Fruit fly (Drosophila melanogaster): ENCODE data around the gene Arl1.

The Arl1 gene

dm6 chr3L:16004401-16005237, 21.7 kb downstream of the Arl1 start, which contains the start of the genes hzg and mRpS31 (continued):
- TF ChIP-seq CG12659 (GFP tag; optimal IDR thresholded peaks at IDR 0.05): peak; percentile 42
- peak; percentile 19; the same call in 1 of the 4 replicates for TF ChIP-seq Gug (GFP tag; IDR thresholded peaks at IDR 0.05)

dm6 chr3L:16010176-16010575, 27.2 kb downstream of the Arl1 start:
- TF ChIP-seq ci (GFP tag; IDR thresholded peaks at IDR 0.05) (peak; percentile 46; the same call in 1 of the 3 replicates), Blimp-1 (GFP tag; optimal IDR thresholded peaks at IDR 0.05) (peak; percentile 24), ab (GFP tag; optimal IDR thresholded peaks at IDR 0.05) (no peak), Side (GFP tag; optimal IDR thresholded peaks at IDR 0.05) (no peak), Oaz (GFP tag; IDR thresholded peaks at IDR 0.05) (no peak), CG1233 (GFP tag; optimal IDR thresholded peaks at IDR 0.05) (peak; percentile 4), slbo (GFP tag; IDR thresholded peaks at IDR 0.05) (no peak), CG2116 (GFP tag; optimal IDR thresholded peaks at IDR 0.05) (no peak), PHDP (tag; optimal IDR thresholded peaks at IDR 0.05) (peak; percentile 18), Vsx1 (GFP tag; optimal IDR thresholded peaks at IDR 0.05) (no peak), CG4424 (GFP tag; optimal IDR thresholded peaks at IDR 0.05) (no peak), CG8924 (tag; optimal IDR thresholded peaks at IDR 0.05) (no peak), CG2889 (GFP tag; IDR thresholded peaks at IDR 0.05) (no peak), CG11504 (tag; optimal IDR thresholded peaks at IDR 0.05) (peak; percentile 5), Dbx (GFP tag; IDR thresholded peaks at IDR 0.05) (no peak), CG31365 (tag; optimal IDR thresholded peaks at IDR 0.05) (no peak), Dp (GFP tag; optimal IDR thresholded peaks at IDR 0.05) (no peak), crc (GFP tag; optimal IDR thresholded peaks at IDR 0.05) (no peak), Asciz (GFP tag; optimal IDR thresholded peaks at IDR 0.05) (peak; percentile 46), bsh (GFP tag; optimal IDR thresholded peaks at IDR 0.05) (peak in 1 of 2 experiments; percentile 16), schlank (tag; optimal IDR thresholded peaks at IDR 0.05) (no peak), Dll (GFP tag; IDR thresholded peaks at IDR 0.05; ENCODE audit: partially characterized antibody) (no peak), run (tag; optimal IDR thresholded peaks at IDR 0.05) (no peak), CG12104 (GFP tag; optimal IDR thresholded peaks at IDR 0.05) (no peak), BEAF-32 (GFP tag; optimal IDR thresholded peaks at IDR 0.05) (no peak), ap (GFP tag; IDR thresholded peaks at IDR 0.05) (no peak), CG2678 (tag; optimal IDR thresholded peaks at IDR 0.05) (peak; percentile 1), so (GFP tag; IDR thresholded peaks at IDR 0.05) (no peak), CG15011 (GFP tag; optimal IDR thresholded peaks at IDR 0.05) (no peak), nmo (GFP tag; optimal IDR thresholded peaks at IDR 0.05) (no peak), CG17359 (tag; optimal IDR thresholded peaks at IDR 0.05) (peak; percentile 51), CG7786 (GFP tag; optimal IDR thresholded peaks at IDR 0.05) (no peak), CG4617 (GFP tag; optimal IDR thresholded peaks at IDR 0.05; ENCODE audit: borderline replicate concordance) (no peak), Taf1 (GFP tag; IDR thresholded peaks at IDR 0.05) (no peak), Nf-YB (GFP tag; optimal IDR thresholded peaks at IDR 0.05) (no peak), onecut (GFP tag; IDR thresholded peaks at IDR 0.05) (no peak), ATbp (GFP tag; optimal IDR thresholded peaks at IDR 0.05) (peak; percentile 33), z (GFP tag; IDR thresholded peaks at IDR 0.05) (no peak), sens (GFP tag) (peak; percentile 70), CG10209 (GFP tag; optimal IDR thresholded peaks at IDR 0.05) (no peak), CG8359 (GFP tag; optimal IDR thresholded peaks at IDR 0.05; ENCODE audit: borderline replicate concordance) (no peak), salm (tag; optimal IDR thresholded peaks at IDR 0.05) (no peak), gem (tag; optimal IDR thresholded peaks at IDR 0.05) (peak; percentile 3), Six4 (GFP tag; optimal IDR thresholded peaks at IDR 0.05) (no peak), gt (GFP tag; IDR thresholded peaks at IDR 0.05) (no peak)
